Worm (Caenorhabditis elegans): ENCODE results near the gene fipr-5.

DNA sequence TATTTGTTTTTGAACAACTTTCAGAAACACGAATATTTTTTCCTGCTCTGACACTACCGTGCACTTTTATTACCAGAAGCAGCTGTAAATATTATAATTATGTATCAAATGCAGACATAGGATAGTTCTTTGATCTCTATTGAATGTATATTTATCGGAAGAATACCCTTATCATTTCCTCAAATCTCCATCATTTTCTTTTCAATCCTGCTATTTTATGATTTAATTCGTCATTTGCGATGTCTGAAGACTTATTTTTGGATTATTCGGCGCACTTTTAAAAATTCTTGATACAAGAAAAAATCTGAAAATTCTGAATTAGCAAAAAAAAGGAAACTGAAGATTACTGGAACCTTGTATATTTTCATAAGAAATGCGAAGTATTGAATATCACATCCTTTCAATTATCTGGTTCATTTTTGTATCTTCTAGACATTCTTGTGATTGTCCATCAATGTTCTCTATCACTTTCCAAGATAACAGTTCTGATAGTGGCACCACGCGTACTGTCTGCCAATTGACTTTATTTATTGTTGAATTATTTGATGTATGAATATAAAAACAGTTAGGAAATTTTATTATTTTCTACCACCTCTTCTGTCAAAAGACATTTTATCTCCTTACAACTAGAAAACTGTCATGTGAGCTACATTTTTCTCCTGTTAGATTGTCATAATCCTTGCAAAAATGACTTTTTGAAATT is 23.0 kb upstream of the fipr-5 start:
- TF ChIP-seq ref-1 (GFP tag; conservative IDR thresholded peaks at IDR 0.05) (no peak), flt-1 (GFP tag; IDR thresholded peaks at IDR 0.05) (no peak), ztf-29 (GFP tag; IDR thresholded peaks at IDR 0.05) (no peak), ztf-23 (GFP tag; IDR thresholded peaks at IDR 0.05) (no peak), klf-2 (GFP tag; conservative IDR thresholded peaks at IDR 0.05) (no peak), tab-1 (GFP tag; IDR thresholded peaks at IDR 0.05) (no peak)
